Fruit fly (Drosophila melanogaster): ENCODE measurements around the gene Myb.

Gene Myb

DNA sequence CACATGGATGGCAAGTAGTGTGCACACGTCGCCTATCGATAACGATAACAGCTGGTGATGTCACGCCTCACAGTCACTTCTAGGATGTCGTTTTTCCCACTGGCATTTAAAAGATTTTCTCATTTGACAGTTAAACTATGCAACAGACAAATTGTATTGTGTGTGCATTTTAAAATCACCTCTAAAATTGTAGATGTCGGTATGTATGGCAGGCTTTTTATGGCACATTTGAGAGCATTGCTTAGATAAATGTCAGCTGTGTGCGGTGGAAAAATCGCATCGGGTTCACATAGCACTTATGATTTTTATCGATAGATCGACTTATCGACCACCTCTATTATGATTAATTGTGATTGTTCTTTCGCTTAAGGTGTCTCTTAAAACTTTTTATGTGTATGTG lies 13.5 kb downstream of the Myb start, which contains the start of the genes ArgRS and CG8578 (continued):
- no peak for TF ChIP-seq CG2202 (tag; optimal IDR thresholded peaks at IDR 0.05)
- peak; percentile 48 for TF ChIP-seq NK7.1 (GFP tag; optimal IDR thresholded peaks at IDR 0.05)
- no peak for TF ChIP-seq btn (GFP tag; optimal IDR thresholded peaks at IDR 0.05)
- TF ChIP-seq CG10274 (GFP tag; optimal IDR thresholded peaks at IDR 0.05): no peak
- no peak for TF ChIP-seq toy (GFP tag; IDR thresholded peaks at IDR 0.05)
- no peak for TF ChIP-seq gsb (GFP tag; IDR thresholded peaks at IDR 0.05)
- no peak for TF ChIP-seq Elba2 (GFP tag; optimal IDR thresholded peaks at IDR 0.05)
- TF ChIP-seq CG42726 (GFP tag; IDR thresholded peaks at IDR 0.05; ENCODE audit: partially characterized antibody): no peak
- TF ChIP-seq Pdp1 (GFP tag; optimal IDR thresholded peaks at IDR 0.05): peak; percentile 80 to 88
- peak in 1 of 2 experiments; percentile 71 for TF ChIP-seq crp (GFP tag; optimal IDR thresholded peaks at IDR 0.05)
- TF ChIP-seq kah (GFP tag; optimal IDR thresholded peaks at IDR 0.05): no peak
- no peak for TF ChIP-seq HHEX (GFP tag; optimal IDR thresholded peaks at IDR 0.05)
- peak; percentile 45 for TF ChIP-seq shn (GFP tag; optimal IDR thresholded peaks at IDR 0.05)
- peak; percentile 80 for TF ChIP-seq CG2712 (tag; optimal IDR thresholded peaks at IDR 0.05)
- peak; percentile 73 for TF ChIP-seq CG18262 (tag; optimal IDR thresholded peaks at IDR 0.05)
- peak; percentile 40; the same call in 1 of the 3 replicates for TF ChIP-seq croc (GFP tag; conservative IDR thresholded peaks at IDR 0.05)
- TF ChIP-seq ab (GFP tag; optimal IDR thresholded peaks at IDR 0.05): no peak
- TF ChIP-seq en (GFP tag; optimal IDR thresholded peaks at IDR 0.05): peak; percentile 63
- TF ChIP-seq CG5180 (GFP tag; optimal IDR thresholded peaks at IDR 0.05): no peak
- no peak for TF ChIP-seq CG4707 (GFP tag; optimal IDR thresholded peaks at IDR 0.05)
- TF ChIP-seq CG12769 (tag; optimal IDR thresholded peaks at IDR 0.05): no peak
- TF ChIP-seq CG7372 (GFP tag; IDR thresholded peaks at IDR 0.05): peak; percentile 77
- TF ChIP-seq Max (GFP tag; optimal IDR thresholded peaks at IDR 0.05): peak; percentile 39
- peak; percentile 24 for TF ChIP-seq MESR4 (GFP tag; optimal IDR thresholded peaks at IDR 0.05)
- TF ChIP-seq CG10959 (GFP tag; IDR thresholded peaks at IDR 0.05): no peak
- no peak for TF ChIP-seq CG12236 (GFP tag; optimal IDR thresholded peaks at IDR 0.05)
- TF ChIP-seq Kr (GFP tag; optimal IDR thresholded peaks at IDR 0.05): no peak
- peak; percentile 91 for TF ChIP-seq mam (GFP tag; optimal IDR thresholded peaks at IDR 0.05)
- no peak for TF ChIP-seq NFAT (GFP tag; IDR thresholded peaks at IDR 0.05)
- no peak for TF ChIP-seq CkIIα-i1 (GFP tag; IDR thresholded peaks at IDR 0.05)
- no peak for TF ChIP-seq Trl (optimal IDR thresholded peaks at IDR 0.05)
- TF ChIP-seq Trl (GFP tag; optimal IDR thresholded peaks at IDR 0.05): peak; percentile 82
- TF ChIP-seq eyg (GFP tag; optimal IDR thresholded peaks at IDR 0.05): no peak
- peak; percentile 20 for TF ChIP-seq gfzf (GFP tag; optimal IDR thresholded peaks at IDR 0.05)
- TF ChIP-seq CG13775 (GFP tag; optimal IDR thresholded peaks at IDR 0.05): peak; percentile 10
- TF ChIP-seq jigr1 (GFP tag; IDR thresholded peaks at IDR 0.05): no peak; the same call in 2 of the 3 replicates
- TF ChIP-seq CG7745 (tag; optimal IDR thresholded peaks at IDR 0.05): no peak
- TF ChIP-seq tgo (GFP tag; IDR thresholded peaks at IDR 0.05): peak; percentile 75; the same call in 2 of the 3 replicates
- TF ChIP-seq CG9437 (GFP tag; optimal IDR thresholded peaks at IDR 0.05): peak; percentile 7
- TF ChIP-seq CG7786 (GFP tag; optimal IDR thresholded peaks at IDR 0.05): peak; percentile 43
- TF ChIP-seq chif (GFP tag; optimal IDR thresholded peaks at IDR 0.05): peak in 1 of 2 experiments; percentile 26
- no peak for TF ChIP-seq NC2α (GFP tag; optimal IDR thresholded peaks at IDR 0.05)
- TF ChIP-seq jing (GFP tag; optimal IDR thresholded peaks at IDR 0.05): no peak
- TF ChIP-seq peb (GFP tag; IDR thresholded peaks at IDR 0.05): peak; percentile 41; the same call in 1 of the 2 replicates
- no peak for TF ChIP-seq CG15479 (GFP tag; optimal IDR thresholded peaks at IDR 0.05)
- TF ChIP-seq CG4730 (GFP tag; IDR thresholded peaks at IDR 0.05): no peak
- peak; percentile 98 for TF ChIP-seq Ets65A (GFP tag)
- peak; percentile 86 for TF ChIP-seq Ptx1 (GFP tag; IDR thresholded peaks at IDR 0.05)
- peak; percentile 32; the same call in 1 of the 2 replicates for TF ChIP-seq al (GFP tag; IDR thresholded peaks at IDR 0.05)
- TF ChIP-seq bowl (GFP tag; IDR thresholded peaks at IDR 0.05): no peak
- TF ChIP-seq CG13296 (GFP tag; optimal IDR thresholded peaks at IDR 0.05): no peak
- TF ChIP-seq Hsf (GFP tag; optimal IDR thresholded peaks at IDR 0.05): peak; percentile 37
